Worm (Caenorhabditis elegans) whole organism, L1 larva: ENCODE data around the gene ZC477.7.
A peak's percentile ranks its signal among the peaks of the same experiment; 100 is the strongest.

Source experiments
- C04F5.9 ChIP-seq: sonication (generic microtip); optimal IDR thresholded peaks from 2 replicates; lab custom pipeline; 2016; ENCODE audit warnings: missing genetic modification characterization, missing compliant biosample characterization
- C16A3.4 ChIP-seq: fragments of 150-350 bp; optimal IDR thresholded peaks from 2 replicates; lab custom pipeline; 2014; ENCODE audit warnings: missing biosample characterization, missing genetic modification characterization
- Y116A8C.19 ChIP-seq: sonication (generic microtip); optimal IDR thresholded peaks from 2 replicates; lab custom pipeline; 2016; ENCODE audit warnings: missing compliant biosample characterization, missing genetic modification characterization, borderline replicate concordance
- alr-1 ChIP-seq: fragments of 200-800 bp; sonication (Bioruptor generic); optimal IDR thresholded peaks from 2 replicates; lab custom pipeline; 2018; ENCODE audit warnings: borderline replicate concordance, mild to moderate bottlenecking, missing genetic modification characterization, missing compliant biosample characterization
- aly-2 ChIP-seq: fragments of 150-350 bp; optimal IDR thresholded peaks from 2 replicates; lab custom pipeline; 2014; ENCODE audit warnings: missing biosample characterization, missing genetic modification characterization
- ama-1 ChIP-seq: fragments of 150-350 bp; optimal IDR thresholded peaks from 2 replicates; lab custom pipeline; 2014
- blmp-1 ChIP-seq: fragments of 150-350 bp; optimal IDR thresholded peaks from 2 replicates; lab custom pipeline; 2014; ENCODE audit warnings: missing biosample characterization, missing genetic modification characterization
- ceh-63 ChIP-seq: fragments of 200-800 bp; sonication (Bioruptor generic); optimal IDR thresholded peaks from 2 replicates; lab custom pipeline; 2018; ENCODE audit warnings: mild to moderate bottlenecking, missing genetic modification characterization, missing compliant biosample characterization
- ceh-8 ChIP-seq: fragments of 200-800 bp; sonication (Bioruptor generic); optimal IDR thresholded peaks from 2 replicates; lab custom pipeline; 2018; ENCODE audit warnings: mild to moderate bottlenecking, missing genetic modification characterization, moderate library complexity, missing compliant biosample characterization
- ceh-82 ChIP-seq, 3 experiments: fragments of 150-350 bp in 1 of 3; sonication (generic microtip) in 2 of 3; optimal IDR thresholded peaks; 2 replicates each; lab custom pipeline; 2014 to 2017; ENCODE audit warnings: missing biosample characterization in 3 of 3, missing genetic modification characterization in 3 of 3
- ceh-90 ChIP-seq: sonication (generic microtip); optimal IDR thresholded peaks from 2 replicates; lab custom pipeline; 2016; ENCODE audit warnings: missing genetic modification characterization, missing compliant biosample characterization
- ces-1 ChIP-seq: fragments of 150-350 bp; optimal IDR thresholded peaks from 2 replicates; lab custom pipeline; 2014; ENCODE audit warnings: missing biosample characterization, missing genetic modification reagents, missing genetic modification characterization
- dsc-1 ChIP-seq: sonication (generic microtip); optimal IDR thresholded peaks from 2 replicates; lab custom pipeline; 2016; ENCODE audit warnings: mild to moderate bottlenecking, missing genetic modification characterization, missing compliant biosample characterization
- efl-3 ChIP-seq: fragments of 200-800 bp; sonication (Bioruptor generic); optimal IDR thresholded peaks from 2 replicates; lab custom pipeline; 2018; ENCODE audit warnings: mild to moderate bottlenecking, missing genetic modification characterization, missing compliant biosample characterization
- egl-13 ChIP-seq: sonication (generic microtip); optimal IDR thresholded peaks from 2 replicates; lab custom pipeline; 2016; ENCODE audit warnings: missing genotype, missing genetic modification reagents, missing genetic modification characterization, missing compliant biosample characterization
- egl-27 ChIP-seq, 2 experiments: fragments of 150-350 bp in 1 of 2; sonication (generic microtip); optimal IDR thresholded peaks; 3 replicates each; lab custom pipeline; 2017 to 2018; ENCODE audit warnings: missing biosample characterization in 2 of 2, missing genetic modification characterization in 2 of 2, missing genetic modification reagents in 2 of 2
- elt-3 ChIP-seq, 6 experiments: fragments of 150-350 bp in 1 of 6; sonication (generic microtip); optimal IDR thresholded peaks; 2 replicates each; lab custom pipeline; 2017 to 2018; ENCODE audit warnings: missing biosample characterization in 6 of 6, missing genetic modification characterization in 6 of 6, inconsistent platforms in 1 of 6
- ets-5 ChIP-seq: fragments of 200-800 bp; sonication (Bioruptor generic); IDR thresholded peaks from 2 replicates; pipeline ENCODE4 v1.3.6; 2022; ENCODE audit warnings: missing genetic modification characterization, missing compliant biosample characterization
- fkh-10 ChIP-seq: sonication (generic microtip); optimal IDR thresholded peaks from 2 replicates; lab custom pipeline; 2017; ENCODE audit warnings: missing biosample characterization, missing genetic modification reagents, missing genetic modification characterization
- fkh-8 ChIP-seq: sonication (generic microtip); optimal IDR thresholded peaks from 2 replicates; lab custom pipeline; 2016; ENCODE audit warnings: mild to moderate bottlenecking, missing genetic modification characterization, missing compliant biosample characterization
- fos-1 ChIP-seq: fragments of 150-350 bp; optimal IDR thresholded peaks from 2 replicates; lab custom pipeline; 2014; ENCODE audit warnings: missing biosample characterization, missing genetic modification characterization
- grh-1 ChIP-seq: fragments of 200-800 bp; sonication (Bioruptor generic); IDR thresholded peaks from 2 replicates; pipeline ENCODE4 v1.3.6; 2022; ENCODE audit warnings: missing genetic modification reagents, missing genetic modification characterization, missing compliant biosample characterization
- hlh-17 ChIP-seq: fragments of 200-800 bp; sonication (Bioruptor generic); optimal IDR thresholded peaks from 2 replicates; lab custom pipeline; 2018; ENCODE audit warnings: missing genetic modification characterization, mild to moderate bottlenecking, missing compliant biosample characterization, moderate library complexity, borderline replicate concordance
- hlh-4 ChIP-seq: sonication (generic microtip); optimal IDR thresholded peaks from 2 replicates; lab custom pipeline; 2016; ENCODE audit warnings: mild to moderate bottlenecking, missing genetic modification characterization, missing compliant biosample characterization
- hpl-2 ChIP-seq: fragments of 150-350 bp; optimal IDR thresholded peaks from 2 replicates; lab custom pipeline; 2014; ENCODE audit warnings: missing biosample characterization, missing genetic modification reagents, missing genetic modification characterization
- isw-1 ChIP-seq: fragments of 200-800 bp; sonication (Bioruptor generic); IDR thresholded peaks from 2 replicates; pipeline ENCODE4 v1.3.6; 2022; ENCODE audit warnings: missing genetic modification characterization, missing compliant biosample characterization
- lin-14 ChIP-seq: fragments of 200-800 bp; sonication (Bioruptor generic); optimal IDR thresholded peaks from 2 replicates; lab custom pipeline; 2018; ENCODE audit warnings: mild to moderate bottlenecking, missing genetic modification characterization, moderate library complexity, missing compliant biosample characterization
- lin-15B ChIP-seq: fragments of 150-350 bp; sonication (generic microtip); optimal IDR thresholded peaks from 3 replicates; lab custom pipeline; 2014; ENCODE audit warnings: missing biosample characterization, missing genetic modification characterization
- lin-35 ChIP-seq, 2 experiments: fragments of 150-350 bp; optimal IDR thresholded peaks; 2 replicates each; lab custom pipeline; 2014; ENCODE audit warnings: missing biosample characterization in 2 of 2, missing genetic modification characterization in 2 of 2, missing genetic modification reagents in 2 of 2
- lin-39 ChIP-seq: fragments of 150-350 bp; optimal IDR thresholded peaks from 2 replicates; lab custom pipeline; 2014; ENCODE audit warnings: missing biosample characterization, missing genetic modification reagents, missing genetic modification characterization
- mab-9 ChIP-seq: fragments of 200-800 bp; sonication (Bioruptor generic); IDR thresholded peaks from 2 replicates; pipeline ENCODE4 v1.3.6; 2022; ENCODE audit warnings: missing genetic modification reagents, missing genetic modification characterization, missing compliant biosample characterization
- mdl-1 ChIP-seq, 2 experiments: fragments of 150-350 bp; optimal IDR thresholded peaks; 2 replicates each; lab custom pipeline; 2014 to 2017; ENCODE audit warnings: missing biosample characterization in 2 of 2, missing genetic modification characterization in 2 of 2, inconsistent platforms in 1 of 2
- mef-2 ChIP-seq: fragments of 150-350 bp; optimal IDR thresholded peaks from 2 replicates; lab custom pipeline; 2014; ENCODE audit warnings: missing biosample characterization, missing genetic modification characterization
- nhr-11 ChIP-seq: fragments of 150-350 bp; optimal IDR thresholded peaks from 2 replicates; lab custom pipeline; 2014; ENCODE audit warnings: missing biosample characterization, missing genetic modification characterization
- nhr-12 ChIP-seq: sonication (generic microtip); optimal IDR thresholded peaks from 2 replicates; lab custom pipeline; 2017; ENCODE audit warnings: missing biosample characterization, missing genetic modification characterization
- nhr-19 ChIP-seq: fragments of 200-800 bp; sonication (Bioruptor generic); conservative IDR thresholded peaks from 2 replicates; pipeline ENCODE4 v1.3.6; 2022; ENCODE audit warnings: missing genetic modification characterization, missing compliant biosample characterization
- nhr-20 ChIP-seq: sonication (generic microtip); optimal IDR thresholded peaks from 2 replicates; lab custom pipeline; 2016; ENCODE audit warnings: mild to moderate bottlenecking, missing genetic modification characterization, missing compliant biosample characterization
- nhr-237 ChIP-seq: fragments of 150-350 bp; optimal IDR thresholded peaks from 2 replicates; lab custom pipeline; 2014; ENCODE audit warnings: missing biosample characterization, missing genetic modification characterization
- nhr-28 ChIP-seq: fragments of 150-350 bp; optimal IDR thresholded peaks from 2 replicates; lab custom pipeline; 2014; ENCODE audit warnings: missing biosample characterization, missing genetic modification characterization
- nhr-47 ChIP-seq: sonication (generic microtip); optimal IDR thresholded peaks from 2 replicates; lab custom pipeline; 2016; ENCODE audit warnings: mild to moderate bottlenecking, missing genetic modification characterization, moderate library complexity, missing compliant biosample characterization
- nhr-84 ChIP-seq: sonication (generic microtip); optimal IDR thresholded peaks from 2 replicates; lab custom pipeline; 2017; ENCODE audit warnings: missing biosample characterization, missing genetic modification characterization
- pqm-1 ChIP-seq: sonication (generic microtip); optimal IDR thresholded peaks from 3 replicates; lab custom pipeline; 2017; ENCODE audit warnings: missing biosample characterization, missing genetic modification characterization
- snu-23 ChIP-seq: sonication (generic microtip); optimal IDR thresholded peaks from 2 replicates; lab custom pipeline; 2016; ENCODE audit warnings: missing genetic modification characterization, missing compliant biosample characterization
- sox-4 ChIP-seq: sonication (generic microtip); optimal IDR thresholded peaks from 2 replicates; lab custom pipeline; 2016; ENCODE audit warnings: missing genetic modification characterization, missing compliant biosample characterization
- swsn-7 ChIP-seq: sonication (generic microtip); optimal IDR thresholded peaks from 2 replicates; lab custom pipeline; 2016; ENCODE audit warnings: missing genetic modification characterization, missing compliant biosample characterization
- tbx-2 ChIP-seq: sonication (generic microtip); optimal IDR thresholded peaks from 2 replicates; lab custom pipeline; 2016; ENCODE audit warnings: missing genetic modification characterization, missing compliant biosample characterization
- unc-130 ChIP-seq: fragments of 150-350 bp; optimal IDR thresholded peaks from 2 replicates; lab custom pipeline; 2017; ENCODE audit warnings: missing biosample characterization, missing genetic modification characterization, inconsistent platforms
- unc-30 ChIP-seq: sonication (generic microtip); optimal IDR thresholded peaks from 2 replicates; lab custom pipeline; 2017; ENCODE audit warnings: missing biosample characterization, missing genetic modification characterization
- unc-98 ChIP-seq: fragments of 200-800 bp; sonication (Bioruptor generic); IDR thresholded peaks from 2 replicates; pipeline ENCODE4 v1.3.6; 2022; ENCODE audit warnings: missing genetic modification characterization, missing compliant biosample characterization
- xbp-1 ChIP-seq: sonication (generic microtip); optimal IDR thresholded peaks from 2 replicates; lab custom pipeline; 2016; ENCODE audit warnings: missing genetic modification characterization, missing compliant biosample characterization
- zag-1 ChIP-seq: fragments of 150-350 bp; optimal IDR thresholded peaks from 2 replicates; lab custom pipeline; 2014; ENCODE audit warnings: missing biosample characterization, missing genetic modification characterization
- zip-4 ChIP-seq: fragments of 200-800 bp; sonication (Bioruptor generic); optimal IDR thresholded peaks from 2 replicates; lab custom pipeline; 2018; ENCODE audit warnings: mild to moderate bottlenecking, missing genetic modification characterization, moderate library complexity, missing compliant biosample characterization
- ztf-4 ChIP-seq: fragments of 150-350 bp; optimal IDR thresholded peaks from 2 replicates; lab custom pipeline; 2014; ENCODE audit warnings: missing biosample characterization, missing genetic modification characterization

ZC477.7 gene

DNA sequence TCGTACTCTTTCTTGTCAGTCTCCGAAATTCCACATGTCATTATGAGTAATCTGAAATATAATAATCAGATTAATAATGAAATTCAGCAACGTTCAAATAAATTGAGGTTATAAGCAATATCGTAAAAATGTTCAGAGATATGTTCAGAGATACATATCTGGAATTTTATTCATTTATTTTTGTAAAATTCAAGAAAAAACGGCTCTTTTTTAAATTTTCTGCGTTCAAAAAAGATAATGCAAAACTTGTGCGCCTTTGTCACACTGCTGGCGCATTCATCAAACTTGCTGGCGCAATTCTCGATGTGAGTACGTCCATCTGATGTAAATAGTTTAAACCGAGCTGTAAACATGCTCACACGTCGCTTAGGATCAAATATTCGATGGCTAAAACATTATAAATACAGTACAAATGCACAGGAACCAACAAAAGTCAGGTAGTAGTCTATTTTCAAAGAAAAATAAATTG, 8.0 kb downstream of the ZC477.7 start, which contains the start of the genes rde-8 and ZC477.3:
Gene rde-8 (minus strand): TSS at position 51 of the 469 bp plus-strand sequence.
Gene ZC477.3 (plus strand): TSS at position 282 of the 469 bp plus-strand sequence.
- TF ChIP-seq pqm-1 (tag; lab: Kevin White, UChicago), result no peak
- peak; percentile 9 for TF ChIP-seq fos-1 (tag; lab: Kevin White, UChicago)
- peak in 1 of 2 experiments; percentile 62 for TF ChIP-seq mdl-1 (tag; optimal IDR thresholded peaks at IDR 0.05; lab: Kevin White, UChicago)
- no peak for TF ChIP-seq Y116A8C.19 (tag; lab: Kevin White, UChicago)
- no peak for TF ChIP-seq nhr-12 (tag; lab: Kevin White, UChicago)
- TF ChIP-seq ama-1 (lab: Kevin White, UChicago), result peak; percentile 17
- no peak for TF ChIP-seq lin-14 (GFP tag; lab: Kevin White, UChicago)
- TF ChIP-seq egl-27 (tag; optimal IDR thresholded peaks at IDR 0.05; lab: Kevin White, UChicago), result no peak
- peak; percentile 57 for TF ChIP-seq aly-2 (tag; lab: Kevin White, UChicago)
- peak; percentile 46 to 85 (median 55) for TF ChIP-seq ceh-82 (tag; optimal IDR thresholded peaks at IDR 0.05; lab: Kevin White, UChicago)
- TF ChIP-seq lin-39 (tag; lab: Kevin White, UChicago), result peak; percentile 64
- peak; percentile 56 for TF ChIP-seq isw-1
- peak; percentile 85 for TF ChIP-seq swsn-7 (tag; lab: Kevin White, UChicago)
- TF ChIP-seq zip-4 (GFP tag; lab: Kevin White, UChicago), result peak; percentile 45
- peak; percentile 89 for TF ChIP-seq nhr-47 (tag; lab: Kevin White, UChicago)
- peak; percentile 79 to 86 for TF ChIP-seq lin-35 (GFP tag; optimal IDR thresholded peaks at IDR 0.05; lab: Kevin White, UChicago)
- TF ChIP-seq mef-2, result no peak
- peak; percentile 85 for TF ChIP-seq tbx-2 (tag; lab: Kevin White, UChicago)
- TF ChIP-seq efl-3, result peak; percentile 35
- peak; percentile 44 for TF ChIP-seq lin-15B (tag; lab: Kevin White, UChicago)
- peak; percentile 23; the same call in 1 of the 2 replicates for TF ChIP-seq mab-9 (GFP tag; lab: Robert Waterston, UW)
- no peak for TF ChIP-seq fkh-10 (GFP tag; lab: Kevin White, UChicago)
- no peak for TF ChIP-seq hlh-17
- peak; percentile 83 for TF ChIP-seq dsc-1 (tag; lab: Kevin White, UChicago)
- TF ChIP-seq fkh-8 (tag; lab: Kevin White, UChicago), result peak; percentile 48
- peak; percentile 49 for TF ChIP-seq sox-4 (tag; lab: Kevin White, UChicago)
- TF ChIP-seq ets-5 (GFP tag; lab: Robert Waterston, UW), result no peak
- TF ChIP-seq nhr-237 (tag; lab: Kevin White, UChicago), result no peak
- TF ChIP-seq unc-30 (tag; lab: Kevin White, UChicago), result no peak
- TF ChIP-seq C04F5.9 (tag; lab: Kevin White, UChicago), result no peak
- no peak for TF ChIP-seq unc-98 (GFP tag; lab: Robert Waterston, UW)
- TF ChIP-seq hlh-4 (tag; lab: Kevin White, UChicago), result no peak
- TF ChIP-seq grh-1 (GFP tag; lab: Robert Waterston, UW), result peak; percentile 67
- TF ChIP-seq C16A3.4 (tag; lab: Kevin White, UChicago), result peak; percentile 71
- peak; percentile 90 for TF ChIP-seq snu-23 (GFP tag; lab: Kevin White, UChicago)
- peak; percentile 81 for TF ChIP-seq nhr-20
- no peak for TF ChIP-seq zag-1 (tag; lab: Kevin White, UChicago)
- TF ChIP-seq nhr-19, result peak; percentile 78
- TF ChIP-seq ces-1 (GFP tag; lab: Kevin White, UChicago), result no peak
- TF ChIP-seq xbp-1 (tag; lab: Kevin White, UChicago), result peak; percentile 82
- peak; percentile 67 for TF ChIP-seq unc-130
- TF ChIP-seq ceh-90 (tag; lab: Kevin White, UChicago), result no peak
- peak; percentile 57 for TF ChIP-seq egl-13 (tag; lab: Kevin White, UChicago)
- TF ChIP-seq blmp-1, result peak; percentile 57
- TF ChIP-seq nhr-28 (tag; lab: Kevin White, UChicago), result no peak
- TF ChIP-seq elt-3 (tag; optimal IDR thresholded peaks at IDR 0.05; lab: Kevin White, UChicago), result peak in 2 of 6 experiments; percentile 0 to 3
- no peak for TF ChIP-seq alr-1 (tag; lab: Kevin White, UChicago)
- TF ChIP-seq hpl-2, result no peak
- no peak for TF ChIP-seq ztf-4
- TF ChIP-seq nhr-11 (tag; lab: Kevin White, UChicago), result peak; percentile 37
- no peak for TF ChIP-seq nhr-84 (tag; lab: Kevin White, UChicago)
- no peak for TF ChIP-seq ceh-8
- no peak for TF ChIP-seq ceh-63 (GFP tag; lab: Kevin White, UChicago)
